Worm (Caenorhabditis elegans): ENCODE data around the gene catp-2.

- TF ChIP-seq ama-1 (optimal IDR thresholded peaks at IDR 0.05) (no peak), flt-1 (GFP tag; IDR thresholded peaks at IDR 0.05) (no peak), hnd-1 (tag; optimal IDR thresholded peaks at IDR 0.05) (no peak), tbx-11 (GFP tag; IDR thresholded peaks at IDR 0.05) (no peak), hmg-4 (GFP tag; optimal IDR thresholded peaks at IDR 0.05) (no peak), ceh-36 (tag; optimal IDR thresholded peaks at IDR 0.05) (no peak), B0310.2 (tag; optimal IDR thresholded peaks at IDR 0.05) (no peak), aly-1 (tag; optimal IDR thresholded peaks at IDR 0.05) (no peak)
Observed at ce11 chrV:4901074-4901473, 33.4 kb upstream of the catp-2 start, which contains the start of gene ugt-67.

Data from whole organism, early embryonic.